Worm (Caenorhabditis elegans): ENCODE results near the gene gsp-2.

The gsp-2 gene

DNA sequence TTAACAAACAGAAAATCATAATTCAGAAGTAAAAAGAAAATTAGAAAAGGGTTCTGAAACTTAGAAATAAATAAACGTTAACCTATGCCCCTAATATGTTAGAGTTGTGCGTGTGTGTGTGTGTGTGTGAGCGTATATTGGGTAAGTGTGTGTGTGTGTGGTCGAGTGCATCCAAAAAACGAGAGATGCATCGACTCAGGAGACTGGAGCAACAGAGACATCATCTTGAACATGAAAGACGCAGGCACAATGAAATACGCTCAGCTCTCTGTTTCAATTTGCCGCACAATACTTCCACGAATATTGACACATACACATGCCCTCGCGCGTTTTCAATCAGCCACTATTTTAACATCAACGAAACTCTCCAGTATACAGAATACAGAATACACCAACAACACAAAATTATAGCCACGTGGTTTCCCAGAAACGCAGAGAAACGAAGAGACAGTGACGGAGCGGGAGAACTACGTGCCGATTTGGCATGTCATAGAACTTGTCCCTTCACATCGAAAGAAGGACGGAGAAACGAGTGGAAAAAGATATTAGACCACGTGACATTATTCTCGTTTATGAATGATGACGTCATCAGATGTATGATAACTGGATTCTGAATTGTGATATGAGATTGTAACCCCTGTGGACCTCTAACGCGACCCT, 39.9 kb downstream of the gsp-2 start (continued):
- no peak for TF ChIP-seq Y48G9A.11 (GFP tag; IDR thresholded peaks at IDR 0.05)
- TF ChIP-seq lin-38 (GFP tag; IDR thresholded peaks at IDR 0.05) = no peak
- TF ChIP-seq zfp-3 (GFP tag; conservative IDR thresholded peaks at IDR 0.05) = 0 out of 2 replicates have a peak, but pooled peaks have one; percentile 46
- TF ChIP-seq nhr-102 (tag; optimal IDR thresholded peaks at IDR 0.05) = peak; percentile 87

DNA sequence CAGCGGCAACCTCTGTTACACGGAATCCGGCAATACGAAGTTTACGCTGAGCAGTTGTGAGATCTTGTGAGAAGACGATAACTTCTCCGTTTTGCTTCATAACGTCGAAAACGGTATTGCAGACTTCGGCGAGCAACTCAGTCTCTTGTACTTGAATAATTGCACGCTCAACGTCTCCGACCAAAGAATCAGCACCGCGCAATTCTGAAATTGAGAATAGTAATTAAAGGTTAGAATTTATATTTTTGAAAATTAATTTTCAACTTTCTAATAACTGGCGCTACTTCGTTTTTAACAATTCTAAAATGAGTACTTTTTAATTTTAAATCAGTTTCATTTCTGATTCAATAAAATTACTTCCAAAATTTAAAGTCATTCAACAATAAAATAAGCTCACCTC, 42.1 kb downstream of the gsp-2 start:
- TF ChIP-seq dpl-1 (GFP tag; optimal IDR thresholded peaks at IDR 0.05) (no peak), F37D6.2 (tag; optimal IDR thresholded peaks at IDR 0.05) (no peak), Y75B8A.6 (GFP tag; IDR thresholded peaks at IDR 0.05) (no peak), unc-62 (GFP tag; optimal IDR thresholded peaks at IDR 0.05 in 1 of 2) (peak in 1 of 2 experiments; percentile 91), unc-62 (tag; optimal IDR thresholded peaks at IDR 0.05) (no peak)

DNA sequence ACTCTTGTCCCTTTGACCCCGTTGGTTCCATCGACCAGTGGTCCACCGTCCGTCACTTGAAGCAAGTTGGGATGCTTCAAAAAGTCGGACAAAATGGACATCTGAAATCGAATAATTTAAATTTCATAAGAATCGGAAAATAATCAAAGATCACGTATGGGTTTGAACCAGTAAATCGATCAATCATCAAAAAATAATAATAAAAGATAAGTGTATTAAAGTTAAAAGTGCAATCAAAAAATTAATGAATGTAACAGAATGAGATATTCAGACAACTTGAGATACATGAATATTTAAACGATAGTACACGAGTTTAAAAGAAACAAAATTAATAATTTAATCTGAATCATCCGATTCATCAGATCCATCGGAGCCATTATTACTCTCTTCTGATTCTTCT, 42.6 kb downstream of the gsp-2 start, which contains the start of gene T20B12.7:
Gene T20B12.7, minus strand, starts transcription at position 101 of the 400 bp plus-strand sequence.
- TF ChIP-seq lim-7 (GFP tag; IDR thresholded peaks at IDR 0.05) = no peak
- TF ChIP-seq nhr-48 (tag; optimal IDR thresholded peaks at IDR 0.05) = no peak
- TF ChIP-seq ces-1 (GFP tag; optimal IDR thresholded peaks at IDR 0.05) = no peak
- no peak for TF ChIP-seq Y75B8A.6 (GFP tag; IDR thresholded peaks at IDR 0.05)

DNA sequence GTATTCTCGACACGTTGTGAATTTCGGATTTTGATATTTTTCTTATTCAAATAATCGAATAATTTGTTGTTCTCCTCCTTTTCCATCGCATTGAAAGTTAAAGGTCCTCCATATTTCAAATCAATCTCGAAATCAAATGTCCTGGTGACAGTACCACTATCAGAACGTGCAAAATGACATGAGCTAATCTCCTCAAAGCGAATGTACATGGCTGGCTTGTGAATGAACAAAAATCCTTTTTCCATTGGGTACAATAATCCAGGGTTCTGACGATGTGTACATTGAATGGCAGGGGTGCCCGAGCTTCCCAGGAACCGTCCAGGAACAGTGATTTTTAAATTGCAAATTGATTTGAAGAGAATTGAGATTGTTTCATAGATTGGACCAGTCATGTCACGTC, 43.7 kb downstream of the gsp-2 start:
- TF ChIP-seq ZK546.5 (tag; optimal IDR thresholded peaks at IDR 0.05) = no peak
- no peak for TF ChIP-seq arid-1 (GFP tag; conservative IDR thresholded peaks at IDR 0.05)
- peak; percentile 91 for TF ChIP-seq aha-1 (tag)

DNA sequence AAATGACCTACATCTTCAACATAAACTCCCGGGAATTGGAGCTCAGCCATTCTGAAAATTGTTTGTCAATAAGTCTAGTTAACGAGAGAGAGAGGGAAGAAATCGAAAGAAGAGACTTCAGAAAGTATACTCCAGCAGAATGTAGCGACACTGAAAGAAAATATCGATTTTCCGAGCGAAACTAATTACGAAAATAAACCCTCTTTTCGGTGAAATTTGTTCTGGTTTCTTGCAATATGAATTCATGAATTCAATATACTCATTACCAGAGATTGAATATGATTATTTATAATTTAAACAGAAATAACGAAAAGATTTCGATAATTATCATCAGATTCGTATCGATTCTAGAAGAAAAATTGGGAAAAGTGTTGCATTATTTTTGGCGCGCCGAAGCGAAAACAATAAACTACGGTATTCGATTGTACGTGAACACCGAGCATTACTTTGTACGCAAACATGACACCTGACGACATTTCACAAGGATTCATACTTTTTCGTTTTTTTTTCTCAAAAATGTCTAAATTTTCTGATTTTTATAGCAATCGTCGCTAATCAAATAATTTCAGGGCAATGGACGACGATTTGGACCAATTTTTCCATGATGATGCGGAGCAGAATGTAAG, 45.3 kb downstream of the gsp-2 start, which contains the start of the genes hmg-4 and T20B12.3:
Gene hmg-4, minus strand, starts transcription at position 51 of the 626 bp plus-strand sequence.
Gene T20B12.3, plus strand, starts transcription at position 570 of the 626 bp plus-strand sequence.
- TF ChIP-seq dpl-1 (GFP tag; optimal IDR thresholded peaks at IDR 0.05) (peak; percentile 61), nhr-237 (tag; optimal IDR thresholded peaks at IDR 0.05) (no peak), zfp-2 (tag; optimal IDR thresholded peaks at IDR 0.05) (no peak), dmd-8 (GFP tag; IDR thresholded peaks at IDR 0.05) (no peak), ceh-82 (tag; optimal IDR thresholded peaks at IDR 0.05) (no peak), zip-11 (GFP tag; IDR thresholded peaks at IDR 0.05) (no peak), zip-2 (tag; optimal IDR thresholded peaks at IDR 0.05) (no peak), gei-8 (GFP tag; optimal IDR thresholded peaks at IDR 0.05) (no peak), ZK546.5 (tag; optimal IDR thresholded peaks at IDR 0.05) (no peak), madf-5 (GFP tag; IDR thresholded peaks at IDR 0.05) (no peak), T26A8.4 (GFP tag; IDR thresholded peaks at IDR 0.05) (no peak), lin-39 (tag; optimal IDR thresholded peaks at IDR 0.05) (no peak), hlh-11 (tag; optimal IDR thresholded peaks at IDR 0.05) (no peak), mes-2 (tag; optimal IDR thresholded peaks at IDR 0.05; ENCODE audit: poor library complexity, severe bottlenecking) (peak; percentile 62), ama-1 (optimal IDR thresholded peaks at IDR 0.05) (no peak), spr-3 (GFP tag; optimal IDR thresholded peaks at IDR 0.05) (no peak), vab-7 (GFP tag; IDR thresholded peaks at IDR 0.05) (no peak), skn-1 (tag; optimal IDR thresholded peaks at IDR 0.05) (no peak), nhr-111 (GFP tag; optimal IDR thresholded peaks at IDR 0.05) (no peak), dve-1 (tag; optimal IDR thresholded peaks at IDR 0.05; ENCODE audit: insufficient read depth) (peak; percentile 15), hlh-30 (tag; optimal IDR thresholded peaks at IDR 0.05; ENCODE audit: insufficient read depth) (peak; percentile 51), Y105C5A.15 (GFP tag; IDR thresholded peaks at IDR 0.05) (no peak), php-3 (GFP tag; IDR thresholded peaks at IDR 0.05) (no peak), madf-9 (GFP tag; conservative IDR thresholded peaks at IDR 0.05) (no peak), ceh-32 (tag; optimal IDR thresholded peaks at IDR 0.05; ENCODE audit: poor library complexity) (no peak), nhr-11 (tag; optimal IDR thresholded peaks at IDR 0.05) (no peak), aha-1 (tag) (no peak), lin-29 (GFP tag; IDR thresholded peaks at IDR 0.05) (no peak), F26F4.8 (GFP tag; conservative IDR thresholded peaks at IDR 0.05) (no peak), lim-7 (GFP tag; IDR thresholded peaks at IDR 0.05) (no peak), mep-1 (tag; optimal IDR thresholded peaks at IDR 0.05) (peak; percentile 34), nhr-48 (tag; optimal IDR thresholded peaks at IDR 0.05) (no peak), zfp-3 (GFP tag; conservative IDR thresholded peaks at IDR 0.05) (no peak)

Measured in whole organism, L4 larva.